Fruit fly (Drosophila melanogaster) whole organism, embryonic: ENCODE measurements around the gene CG42784.

ENCODE experiments used
- CG10209 ChIP-seq: fragments of 200-800 bp; sonication (Bioruptor generic); optimal IDR thresholded peaks from 3 replicates; lab custom pipeline; 2017; ENCODE audit warnings: missing biosample characterization, mild to moderate bottlenecking, missing genetic modification characterization, missing genetic modification reagents
- CG10366 ChIP-seq: fragments of 200-800 bp; sonication (Bioruptor generic); IDR thresholded peaks from 2 replicates; pipeline ENCODE4 v1.3.6; 2022; ENCODE audit warnings: missing biosample characterization, missing genetic modification characterization
- CG11093 ChIP-seq: fragments of 200-800 bp; sonication (Bioruptor generic); IDR thresholded peaks from 3 replicates; pipeline ENCODE4 v1.3.6; 2022; ENCODE audit warnings: missing biosample characterization, missing genetic modification characterization
- CG12299 ChIP-seq: fragments of 200-800 bp; sonication (Bioruptor generic); optimal IDR thresholded peaks from 2 replicates; lab custom pipeline; 2018; ENCODE audit warnings: missing biosample characterization, mild to moderate bottlenecking, missing genetic modification characterization
- CG14710 ChIP-seq: fragments of 200-800 bp; sonication (Bioruptor generic); optimal IDR thresholded peaks from 3 replicates; lab custom pipeline; 2019; ENCODE audit warnings: missing biosample characterization, mild to moderate bottlenecking, missing genetic modification characterization, moderate library complexity
- CG15696 ChIP-seq: fragments of 200-800 bp; sonication (Bioruptor generic); optimal IDR thresholded peaks from 2 replicates; lab custom pipeline; 2019; ENCODE audit warnings: missing biosample characterization, mild to moderate bottlenecking, missing genetic modification characterization, moderate library complexity
- CG17385 ChIP-seq: fragments of 200-800 bp; sonication (Bioruptor generic); optimal IDR thresholded peaks from 3 replicates; lab custom pipeline; 2018; ENCODE audit warnings: missing biosample characterization, mild to moderate bottlenecking, missing genetic modification characterization
- CG2889 ChIP-seq: fragments of 200-800 bp; sonication (Bioruptor generic); IDR thresholded peaks from 3 replicates; pipeline ENCODE4 v1.3.6; 2022; ENCODE audit warnings: missing biosample characterization, missing genetic modification characterization
- CG30431 ChIP-seq: fragments of 200-800 bp; sonication (Bioruptor generic); optimal IDR thresholded peaks from 2 replicates; lab custom pipeline; 2017; ENCODE audit warnings: missing biosample characterization, missing genetic modification characterization
- CG31441 ChIP-seq: fragments of 200-800 bp; sonication (Bioruptor generic); IDR thresholded peaks from 2 replicates; pipeline ENCODE4 v1.3.6; 2022; ENCODE audit warnings: missing biosample characterization, missing genetic modification characterization
- CG33557 ChIP-seq: fragments of 200-800 bp; sonication (Bioruptor generic); optimal IDR thresholded peaks from 2 replicates; lab custom pipeline; 2019; ENCODE audit warnings: missing biosample characterization, mild to moderate bottlenecking, missing genetic modification characterization, moderate library complexity
- CG34376 ChIP-seq: fragments of 200-800 bp; sonication (Bioruptor generic); optimal IDR thresholded peaks from 2 replicates; lab custom pipeline; 2018; ENCODE audit warnings: missing biosample characterization, mild to moderate bottlenecking, missing genetic modification characterization
- CG3995 ChIP-seq: fragments of 200-800 bp; sonication (Bioruptor generic); optimal IDR thresholded peaks from 3 replicates; lab custom pipeline; 2016; ENCODE audit warnings: missing biosample characterization, missing genetic modification characterization
- CG7928 ChIP-seq: fragments of 200-800 bp; sonication (Bioruptor generic); optimal IDR thresholded peaks from 2 replicates; lab custom pipeline; 2017; ENCODE audit warnings: missing biosample characterization, mild to moderate bottlenecking, missing genetic modification characterization
- CG7987 ChIP-seq: fragments of 200-800 bp; sonication (Bioruptor generic); optimal IDR thresholded peaks from 2 replicates; lab custom pipeline; 2018; ENCODE audit warnings: missing biosample characterization, mild to moderate bottlenecking, missing genetic modification characterization, moderate library complexity
- CG9609 ChIP-seq: fragments of 200-800 bp; sonication (Bioruptor generic); optimal IDR thresholded peaks from 3 replicates; lab custom pipeline; 2016; ENCODE audit warnings: missing biosample characterization, missing genetic modification characterization
- CG9727 ChIP-seq: fragments of 200-800 bp; sonication (Bioruptor generic); optimal IDR thresholded peaks from 3 replicates; lab custom pipeline; 2017; ENCODE audit warnings: missing biosample characterization, mild to moderate bottlenecking, missing genetic modification characterization
- Camta ChIP-seq: fragments of 200-800 bp; sonication (Bioruptor generic); optimal IDR thresholded peaks from 2 replicates; lab custom pipeline; 2016; ENCODE audit warnings: missing biosample characterization, missing genetic modification characterization
- D19A ChIP-seq: fragments of 200-800 bp; optimal IDR thresholded peaks from 3 replicates; lab custom pipeline; 2019; ENCODE audit warnings: missing biosample characterization, mild to moderate bottlenecking, missing genetic modification characterization, moderate library complexity
- Dfd ChIP-seq, 2 experiments: fragments of >200 bp; optimal IDR thresholded peaks; 2 replicates each; lab custom pipeline; 2017; ENCODE audit warnings: missing biosample characterization in 2 of 2, missing genetic modification characterization in 2 of 2
- Dip3 ChIP-seq: fragments of 200-800 bp; sonication (Bioruptor generic); optimal IDR thresholded peaks from 3 replicates; lab custom pipeline; 2016; ENCODE audit warnings: missing biosample characterization, missing genetic modification characterization
- Eip74EF ChIP-seq, 2 experiments: fragments of 200-800 bp in 1 of 2; fragments of >200 bp in 1 of 2; sonication (Bioruptor generic) in 1 of 2; optimal IDR thresholded peaks; 2 replicates each; lab custom pipeline; 2017 to 2019; ENCODE audit warnings: missing biosample characterization in 2 of 2, missing genetic modification characterization in 2 of 2, mild to moderate bottlenecking in 1 of 2, moderate library complexity in 1 of 2
- Fer1 ChIP-seq: fragments of 200-800 bp; sonication (Bioruptor generic); optimal IDR thresholded peaks from 2 replicates; lab custom pipeline; 2017; ENCODE audit warnings: missing biosample characterization, mild to moderate bottlenecking, missing genetic modification characterization
- GATAe ChIP-seq: fragments of 200-800 bp; sonication (Bioruptor generic); conservative IDR thresholded peaks from 2 replicates; pipeline ENCODE4 v1.3.6; 2022; ENCODE audit warnings: missing biosample characterization, missing genetic modification characterization
- HLHmδ ChIP-seq: fragments of 200-800 bp; sonication (Bioruptor generic); optimal IDR thresholded peaks from 2 replicates; lab custom pipeline; 2018; ENCODE audit warnings: missing biosample characterization, mild to moderate bottlenecking, missing genetic modification characterization, moderate library complexity
- MBD-R2 ChIP-seq: fragments of 200-800 bp; sonication (Bioruptor generic); IDR thresholded peaks from 2 replicates; pipeline ENCODE4 v1.3.6; 2022; ENCODE audit warnings: missing biosample characterization, missing genetic modification characterization
- MESR4 ChIP-seq: fragments of 200-800 bp; sonication (Bioruptor generic); optimal IDR thresholded peaks from 2 replicates; lab custom pipeline; 2018; ENCODE audit warnings: missing biosample characterization, mild to moderate bottlenecking, missing genetic modification characterization, moderate library complexity
- Mes4 ChIP-seq: fragments of 200-800 bp; sonication (Bioruptor generic); optimal IDR thresholded peaks from 2 replicates; lab custom pipeline; 2016; ENCODE audit warnings: missing biosample characterization, missing genetic modification characterization
- NC2α ChIP-seq: fragments of 200-800 bp; sonication (Bioruptor generic); optimal IDR thresholded peaks from 2 replicates; lab custom pipeline; 2016; ENCODE audit warnings: missing biosample characterization, missing genetic modification characterization
- Ravus ChIP-seq: fragments of 200-800 bp; sonication (Bioruptor generic); IDR thresholded peaks from 2 replicates; pipeline ENCODE4 v1.3.6; 2022; ENCODE audit warnings: missing biosample characterization, missing genetic modification characterization
- Spps ChIP-seq: fragments of 200-800 bp; sonication (Bioruptor generic); optimal IDR thresholded peaks from 2 replicates; lab custom pipeline; 2018; ENCODE audit warnings: missing biosample characterization, mild to moderate bottlenecking, missing genetic modification characterization
- ab ChIP-seq: fragments of 200-800 bp; sonication (Bioruptor generic); optimal IDR thresholded peaks from 2 replicates; lab custom pipeline; 2016; ENCODE audit warnings: missing biosample characterization, missing genetic modification characterization
- abd-A ChIP-seq: fragments of 200-800 bp; sonication (Bioruptor generic); optimal IDR thresholded peaks from 3 replicates; lab custom pipeline; 2019; ENCODE audit warnings: missing biosample characterization, mild to moderate bottlenecking, missing genetic modification characterization, moderate library complexity
- az2 ChIP-seq: fragments of 200-800 bp; sonication (Bioruptor generic); optimal IDR thresholded peaks from 3 replicates; lab custom pipeline; 2016; ENCODE audit warnings: missing biosample characterization, missing genetic modification characterization
- bcd ChIP-seq: fragments of 200-800 bp; sonication (Bioruptor generic); optimal IDR thresholded peaks from 2 replicates; lab custom pipeline; 2017; ENCODE audit warnings: missing biosample characterization, mild to moderate bottlenecking, missing genetic modification characterization
- cad ChIP-seq: fragments of >200 bp; optimal IDR thresholded peaks from 2 replicates; lab custom pipeline; 2017; ENCODE audit warnings: missing biosample characterization, missing genetic modification characterization
- caup ChIP-seq: fragments of 200-800 bp; sonication (Bioruptor generic); optimal IDR thresholded peaks from 3 replicates; lab custom pipeline; 2017; ENCODE audit warnings: missing biosample characterization, mild to moderate bottlenecking, missing genetic modification characterization, moderate library complexity; ENCODE audit not compliant: severe bottlenecking
- dimm ChIP-seq: fragments of 200-800 bp; sonication (Bioruptor generic); IDR thresholded peaks from 2 replicates; pipeline ENCODE4 v1.3.6; 2022; ENCODE audit warnings: missing biosample characterization, missing genetic modification characterization
- fru ChIP-seq: fragments of >200 bp; optimal IDR thresholded peaks from 2 replicates; lab custom pipeline; 2017
- jumu ChIP-seq: fragments of 200-800 bp; sonication (Bioruptor generic); optimal IDR thresholded peaks from 3 replicates; lab custom pipeline; 2016; ENCODE audit warnings: missing biosample characterization, missing genetic modification characterization
- lmd ChIP-seq: fragments of 200-800 bp; sonication (Bioruptor generic); IDR thresholded peaks from 2 replicates; pipeline ENCODE4 v1.3.6; 2022; ENCODE audit warnings: missing biosample characterization, missing genetic modification characterization
- maf-S ChIP-seq: fragments of 200-800 bp; sonication (Bioruptor generic); optimal IDR thresholded peaks from 2 replicates; lab custom pipeline; 2016; ENCODE audit warnings: missing biosample characterization, missing genetic modification characterization
- mld ChIP-seq: fragments of 200-800 bp; sonication (Bioruptor generic); IDR thresholded peaks from 3 replicates; pipeline ENCODE4 v1.3.6; 2022; ENCODE audit warnings: missing biosample characterization, missing genetic modification characterization; ENCODE audit not compliant: partially characterized antibody
- nerfin-1 ChIP-seq: fragments of 200-800 bp; sonication (Bioruptor generic); optimal IDR thresholded peaks from 3 replicates; lab custom pipeline; 2019; ENCODE audit warnings: missing biosample characterization, mild to moderate bottlenecking, missing genetic modification characterization, moderate library complexity
- pros ChIP-seq: fragments of 200-800 bp; sonication (Bioruptor generic); optimal IDR thresholded peaks from 3 replicates; lab custom pipeline; 2019; ENCODE audit warnings: missing biosample characterization, mild to moderate bottlenecking, missing genetic modification characterization, moderate library complexity
- ranshi ChIP-seq: fragments of 200-800 bp; sonication (Bioruptor generic); IDR thresholded peaks from 2 replicates; pipeline ENCODE4 v1.3.6; 2022; ENCODE audit warnings: missing biosample characterization, missing genetic modification characterization
- run ChIP-seq: fragments of 200-800 bp; sonication (Bioruptor generic); optimal IDR thresholded peaks from 3 replicates; lab custom pipeline; 2018; ENCODE audit warnings: missing biosample characterization, mild to moderate bottlenecking, missing genetic modification characterization
- slou ChIP-seq: fragments of 200-800 bp; sonication (Bioruptor generic); optimal IDR thresholded peaks from 3 replicates; lab custom pipeline; 2016; ENCODE audit warnings: missing biosample characterization, missing genetic modification characterization
- toy ChIP-seq: fragments of 200-800 bp; sonication (Bioruptor generic); IDR thresholded peaks from 2 replicates; pipeline ENCODE4 v1.3.6; 2022; ENCODE audit warnings: missing biosample characterization, missing genetic modification characterization
- trh ChIP-seq: fragments of 200-800 bp; sonication (Bioruptor generic); optimal IDR thresholded peaks from 2 replicates; lab custom pipeline; 2016; ENCODE audit warnings: missing biosample characterization, missing genetic modification characterization
- vnd ChIP-seq: fragments of 200-800 bp; sonication (Bioruptor generic); IDR thresholded peaks from 3 replicates; pipeline ENCODE4 v1.3.6; 2022; ENCODE audit warnings: missing biosample characterization, missing genetic modification characterization; ENCODE audit not compliant: partially characterized antibody

The CG42784 gene

dm6 chr2L:13394903-13395302 is 20.3 kb upstream of the CG42784 start, which contains the start of gene RpL24 (continued):
- TF ChIP-seq D19A (tag; lab: Kevin White, UChicago) (peak; percentile 56), CG11093 (no peak; the same call in 2 of the 3 replicates), maf-S (peak; percentile 90), toy (GFP tag; lab: Robert Waterston, UW) (peak; percentile 71; the same call in 1 of the 2 replicates), MESR4 (peak; percentile 100), CG10209 (peak; percentile 91), Mes4 (GFP tag; lab: Kevin White, UChicago) (peak; percentile 96), CG14710 (tag; lab: Kevin White, UChicago) (peak; percentile 84), ab (GFP tag; lab: Kevin White, UChicago) (peak; percentile 40), jumu (GFP tag; lab: Kevin White, UChicago) (peak; percentile 63), mld (GFP tag; lab: Robert Waterston, UW) (no peak), fru (no peak), vnd (GFP tag; lab: Robert Waterston, UW) (no peak), slou (peak; percentile 83), CG12299 (tag; lab: Kevin White, UChicago) (peak; percentile 84), Fer1 (GFP tag; lab: Kevin White, UChicago) (peak; percentile 97), CG10366 (GFP tag; lab: Robert Waterston, UW) (peak; percentile 78), pros (GFP tag; lab: Kevin White, UChicago) (no peak), abd-A (tag; lab: Kevin White, UChicago) (no peak), caup (peak; percentile 99), CG30431 (GFP tag; lab: Kevin White, UChicago) (peak; percentile 72), CG3995 (GFP tag; lab: Kevin White, UChicago) (peak; percentile 79), CG7928 (GFP tag; lab: Kevin White, UChicago) (peak; percentile 72), CG2889 (peak; percentile 53; the same call in 1 of the 3 replicates), az2 (GFP tag; lab: Kevin White, UChicago) (peak; percentile 82), CG7987 (GFP tag; lab: Kevin White, UChicago) (peak; percentile 99), Spps (peak; percentile 79), CG15696 (tag; lab: Kevin White, UChicago) (peak; percentile 50), Camta (GFP tag; lab: Kevin White, UChicago) (peak; percentile 93), Dip3 (peak; percentile 89), bcd (GFP tag; lab: Kevin White, UChicago) (peak; percentile 95), run (tag; lab: Kevin White, UChicago) (peak; percentile 83), nerfin-1 (tag; lab: Kevin White, UChicago) (peak; percentile 85), Ravus (GFP tag; lab: Robert Waterston, UW) (peak; percentile 40; the same call in 1 of the 2 replicates), CG33557 (GFP tag; lab: Kevin White, UChicago) (peak; percentile 83), Eip74EF (GFP tag; optimal IDR thresholded peaks at IDR 0.05; lab: Kevin White, UChicago) (peak in 1 of 2 experiments; percentile 88), MBD-R2 (GFP tag; lab: Robert Waterston, UW) (peak; percentile 71), CG17385 (GFP tag; lab: Kevin White, UChicago) (peak; percentile 91), lmd (GFP tag; lab: Robert Waterston, UW) (peak; percentile 57; the same call in 1 of the 2 replicates), NC2α (GFP tag; lab: Kevin White, UChicago) (peak; percentile 83), CG34376 (GFP tag; lab: Kevin White, UChicago) (peak; percentile 98), CG9609 (GFP tag; lab: Kevin White, UChicago) (peak; percentile 85), dimm (GFP tag; lab: Robert Waterston, UW) (peak; percentile 75), HLHmδ (GFP tag; lab: Kevin White, UChicago) (peak; percentile 94), ranshi (GFP tag; lab: Robert Waterston, UW) (peak; percentile 88), cad (GFP tag; lab: Kevin White, UChicago) (no peak), CG9727 (GFP tag; lab: Kevin White, UChicago) (peak; percentile 95), CG31441 (GFP tag; lab: Robert Waterston, UW) (peak; percentile 92), GATAe (GFP tag; lab: Robert Waterston, UW) (peak; percentile 60; the same call in 1 of the 2 replicates), trh (GFP tag; lab: Kevin White, UChicago) (peak; percentile 69), Dfd (GFP tag; optimal IDR thresholded peaks at IDR 0.05; lab: Kevin White, UChicago) (no peak)
